Worm (Caenorhabditis elegans): Measurements from ENCODE around the gene K08H2.10.

DNA sequence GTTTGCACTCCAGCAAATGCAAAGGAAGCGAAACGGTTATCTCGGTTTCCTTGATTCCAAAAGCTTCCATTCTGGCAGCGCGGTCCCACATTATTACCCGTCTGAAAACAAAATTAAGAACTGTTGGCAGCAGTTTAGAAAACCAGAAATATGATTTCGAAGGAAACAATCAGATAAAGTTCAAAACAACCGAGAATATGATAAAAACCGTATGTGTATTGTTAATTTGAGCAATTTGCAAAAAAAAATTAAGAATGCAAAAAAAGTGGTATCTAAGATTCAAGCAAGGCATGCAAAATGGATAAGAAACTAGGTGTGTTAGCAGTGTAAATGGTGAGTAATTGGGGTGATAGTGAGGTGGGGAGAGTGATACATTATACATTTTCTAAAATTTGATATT, 31.1 kb downstream of the K08H2.10 start, which contains the start of gene R04D3.4:
- TF ChIP-seq ama-1 (optimal IDR thresholded peaks at IDR 0.05): no peak
- TF ChIP-seq unc-42 (tag; optimal IDR thresholded peaks at IDR 0.05): no peak
- no peak for TF ChIP-seq Y22D7AL.16 (tag; optimal IDR thresholded peaks at IDR 0.05)
- no peak for TF ChIP-seq pha-2 (tag; optimal IDR thresholded peaks at IDR 0.05)
- TF ChIP-seq unc-3 (GFP tag; conservative IDR thresholded peaks at IDR 0.05): no peak
- TF ChIP-seq unc-3 (tag; optimal IDR thresholded peaks at IDR 0.05): no peak
- no peak for TF ChIP-seq ceh-34 (tag; optimal IDR thresholded peaks at IDR 0.05)
